Worm (Caenorhabditis elegans): Measurements from ENCODE around the gene F49H6.8.

F49H6.8 gene

DNA sequence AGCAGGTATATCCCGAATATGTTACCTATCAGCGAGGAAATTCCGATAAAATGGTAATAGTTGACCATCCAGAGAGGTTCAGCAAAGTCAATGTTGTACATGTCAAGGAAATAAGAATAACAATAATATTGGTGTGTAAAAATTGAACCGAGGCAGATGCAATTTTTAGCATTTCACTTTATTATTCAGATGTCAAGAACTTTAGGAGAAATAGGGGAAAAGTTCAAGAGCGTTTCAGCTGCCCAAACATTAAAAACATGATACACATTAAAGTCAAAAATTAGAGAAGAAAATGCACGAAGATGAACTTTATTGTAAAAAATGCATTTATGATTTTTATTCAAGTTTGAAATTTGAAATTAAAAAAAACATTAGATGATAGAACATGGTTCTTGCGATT, 14.2 kb downstream of the F49H6.8 start, which contains the start of gene sri-69:
sri-69 (minus strand) TSS at position 101 of the 400 bp plus-strand sequence.
- TF ChIP-seq unc-62 (GFP tag; optimal IDR thresholded peaks at IDR 0.05 in 1 of 2) (peak in 1 of 2 experiments; percentile 21), unc-62 (tag; optimal IDR thresholded peaks at IDR 0.05) (no peak), nhr-76 (tag; optimal IDR thresholded peaks at IDR 0.05) (no peak)

DNA sequence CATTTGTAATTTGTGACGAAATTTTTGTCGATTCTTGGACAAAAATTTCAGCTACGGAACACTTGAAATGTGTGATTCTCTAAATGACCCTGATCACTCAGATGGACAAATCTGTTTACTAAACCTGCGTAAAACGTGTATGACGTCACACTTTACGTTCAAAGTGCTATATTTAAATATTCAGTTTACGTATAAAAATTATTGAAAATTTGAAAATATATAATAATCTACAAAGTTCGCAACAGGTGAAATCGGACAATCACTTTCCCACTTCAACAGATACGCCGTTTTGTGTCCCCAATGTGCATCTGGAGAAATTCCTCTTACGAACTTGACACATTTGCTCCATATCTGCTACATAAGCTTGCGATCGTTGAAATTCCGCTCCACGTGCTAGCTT, 17.3 kb downstream of the F49H6.8 start, which contains the start of gene srh-131:
srh-131 (plus strand) TSS at position 301 of the 400 bp plus-strand sequence.
- TF ChIP-seq pha-4 (GFP tag; IDR thresholded peaks at IDR 0.05) (no peak), pha-4 (tag; optimal IDR thresholded peaks at IDR 0.05) (no peak), rbr-2 (tag; optimal IDR thresholded peaks at IDR 0.05) (no peak), D1046.2 (GFP tag; IDR thresholded peaks at IDR 0.05) (no peak), vab-7 (GFP tag; IDR thresholded peaks at IDR 0.05) (no peak), tra-1 (GFP tag; IDR thresholded peaks at IDR 0.05) (no peak), lsy-2 (tag; optimal IDR thresholded peaks at IDR 0.05) (no peak), snpc-4 (tag; optimal IDR thresholded peaks at IDR 0.05) (no peak), fkh-10 (GFP tag; optimal IDR thresholded peaks at IDR 0.05) (no peak), mes-2 (tag; optimal IDR thresholded peaks at IDR 0.05; ENCODE audit: poor library complexity, severe bottlenecking) (no peak), ceh-20 (GFP tag; IDR thresholded peaks at IDR 0.05) (no peak), F49E8.2 (tag; optimal IDR thresholded peaks at IDR 0.05; ENCODE audit: borderline replicate concordance) (no peak), attf-4 (tag; optimal IDR thresholded peaks at IDR 0.05) (no peak), ceh-32 (tag; optimal IDR thresholded peaks at IDR 0.05; ENCODE audit: poor library complexity) (no peak)

DNA sequence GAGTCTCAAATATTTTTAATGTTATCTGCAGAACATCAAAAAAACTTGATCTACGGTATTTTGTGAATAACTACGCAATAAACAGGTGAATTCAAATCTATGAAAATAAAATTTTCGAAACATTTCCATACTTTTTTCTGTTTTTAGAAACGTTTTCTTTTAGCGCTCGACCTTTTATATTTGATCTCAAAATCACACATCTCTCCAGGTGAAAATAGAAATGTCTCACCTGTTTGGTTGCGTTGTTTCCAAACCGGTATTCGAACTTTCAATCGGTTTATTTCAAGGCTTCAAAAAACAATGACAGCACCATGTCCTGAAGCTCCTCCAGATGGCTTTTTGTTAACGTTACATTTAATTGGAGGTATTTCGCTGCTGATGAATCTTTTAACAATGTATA, 21.3 kb downstream of the F49H6.8 start, which contains the start of gene sri-9:
sri-9 (plus strand) TSS at position 301 of the 400 bp plus-strand sequence.
- TF ChIP-seq aha-1 (tag) (no peak), nhr-111 (GFP tag; optimal IDR thresholded peaks at IDR 0.05) (no peak), ceh-44 (GFP tag; IDR thresholded peaks at IDR 0.05) (no peak), tag-97 (GFP tag; IDR thresholded peaks at IDR 0.05) (no peak), nhr-10 (tag; optimal IDR thresholded peaks at IDR 0.05) (no peak), zip-2 (tag; optimal IDR thresholded peaks at IDR 0.05) (no peak), nhr-76 (tag; optimal IDR thresholded peaks at IDR 0.05) (no peak), ztf-7 (tag; optimal IDR thresholded peaks at IDR 0.05) (no peak), ceh-82 (tag; optimal IDR thresholded peaks at IDR 0.05) (no peak), mep-1 (tag; optimal IDR thresholded peaks at IDR 0.05) (no peak), T26A8.4 (GFP tag; IDR thresholded peaks at IDR 0.05) (no peak), Y105C5A.15 (GFP tag; IDR thresholded peaks at IDR 0.05) (no peak), unc-62 (GFP tag; optimal IDR thresholded peaks at IDR 0.05 in 1 of 2) (no peak), unc-62 (tag; optimal IDR thresholded peaks at IDR 0.05) (no peak), vab-7 (GFP tag; IDR thresholded peaks at IDR 0.05) (no peak), daf-8 (GFP tag; IDR thresholded peaks at IDR 0.05) (no peak), lin-39 (tag; optimal IDR thresholded peaks at IDR 0.05) (no peak), mxl-2 (GFP tag; conservative IDR thresholded peaks at IDR 0.05) (no peak)

DNA sequence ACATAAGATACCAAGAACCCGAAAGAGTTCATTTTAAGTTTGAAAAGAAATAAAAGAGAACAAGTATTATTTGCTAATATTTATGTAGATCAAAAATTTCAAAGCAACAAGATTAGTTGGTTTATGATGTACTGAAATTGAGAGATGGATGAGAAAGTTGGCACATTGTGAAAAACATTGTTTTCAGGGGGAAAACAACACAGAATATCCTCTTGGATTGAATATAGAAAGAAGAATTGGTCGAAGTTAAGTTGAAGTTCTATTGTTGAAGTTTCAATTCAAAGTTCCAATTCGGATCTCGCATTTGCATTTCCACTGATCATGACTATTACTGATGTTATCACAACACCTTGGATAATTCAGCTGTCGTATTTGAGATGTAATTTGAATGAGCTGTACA, 21.8 kb downstream of the F49H6.8 start:
- TF ChIP-seq saeg-2 (GFP tag; IDR thresholded peaks at IDR 0.05) (no peak), Y5F2A.4 (GFP tag; optimal IDR thresholded peaks at IDR 0.05) (no peak), php-3 (GFP tag; IDR thresholded peaks at IDR 0.05) (no peak), gei-8 (GFP tag; optimal IDR thresholded peaks at IDR 0.05) (no peak), nhr-237 (tag; optimal IDR thresholded peaks at IDR 0.05) (no peak), daf-19 (GFP tag; conservative IDR thresholded peaks at IDR 0.05) (no peak), ceh-82 (tag; optimal IDR thresholded peaks at IDR 0.05) (no peak), unc-62 (GFP tag; optimal IDR thresholded peaks at IDR 0.05 in 1 of 2) (peak in 1 of 2 experiments; percentile 92), unc-62 (tag; optimal IDR thresholded peaks at IDR 0.05) (no peak), lin-15B (tag; optimal IDR thresholded peaks at IDR 0.05) (no peak)

Data from whole organism, L4 larva.